Worm (Caenorhabditis elegans): ENCODE measurements around the gene Y110A2AL.2.

ce11 chrII:2913505-2913904 lies 45.7 kb downstream of the Y110A2AL.2 start, which contains the start of gene ubc-15:
- TF ChIP-seq hlh-30 (tag; optimal IDR thresholded peaks at IDR 0.05; ENCODE audit: insufficient read depth) (no peak), nfya-1 (tag; optimal IDR thresholded peaks at IDR 0.05) (no peak), ceh-9 (tag; optimal IDR thresholded peaks at IDR 0.05) (no peak), ceh-31 (tag; optimal IDR thresholded peaks at IDR 0.05) (no peak), pha-4 (tag; optimal IDR thresholded peaks at IDR 0.05) (no peak), ama-1 (optimal IDR thresholded peaks at IDR 0.05) (no peak), odd-2 (tag; optimal IDR thresholded peaks at IDR 0.05) (no peak), unc-55 (GFP tag; optimal IDR thresholded peaks at IDR 0.05) (no peak), rnt-1 (tag; optimal IDR thresholded peaks at IDR 0.05) (no peak), nhr-11 (tag; optimal IDR thresholded peaks at IDR 0.05) (no peak), madf-2 (tag; optimal IDR thresholded peaks at IDR 0.05) (no peak), K09A11.1 (tag; optimal IDR thresholded peaks at IDR 0.05; ENCODE audit: insufficient read depth) (no peak)

All from whole organism, late embryonic.